Fruit fly (Drosophila melanogaster) whole organism: Measurements from ENCODE around the gene Eip75B.

Experiments used
- CG8478 ChIP-seq: fragments of >200 bp; optimal IDR thresholded peaks from 2 replicates; lab custom pipeline; 2018; ENCODE audit warnings: inconsistent platforms
- Dll ChIP-seq: fragments of >200 bp; optimal IDR thresholded peaks from 2 replicates; lab custom pipeline; 2017
- EcR ChIP-seq, 2 experiments: fragments of >200 bp; optimal IDR thresholded peaks; 2 replicates each; lab custom pipeline; 2017; ENCODE audit warnings: missing biosample characterization in 2 of 2, missing genetic modification characterization in 2 of 2, missing genetic modification reagents in 2 of 2
- pan ChIP-seq: fragments of >200 bp; optimal IDR thresholded peaks from 2 replicates; lab custom pipeline; 2017
- psq ChIP-seq: fragments of >200 bp; optimal IDR thresholded peaks from 2 replicates; lab custom pipeline; 2017
- usp ChIP-seq: fragments of >200 bp; optimal IDR thresholded peaks from 2 replicates; lab custom pipeline; 2017; ENCODE audit warnings: missing biosample characterization, missing genetic modification characterization, mixed read lengths

The Eip75B gene

DNA sequence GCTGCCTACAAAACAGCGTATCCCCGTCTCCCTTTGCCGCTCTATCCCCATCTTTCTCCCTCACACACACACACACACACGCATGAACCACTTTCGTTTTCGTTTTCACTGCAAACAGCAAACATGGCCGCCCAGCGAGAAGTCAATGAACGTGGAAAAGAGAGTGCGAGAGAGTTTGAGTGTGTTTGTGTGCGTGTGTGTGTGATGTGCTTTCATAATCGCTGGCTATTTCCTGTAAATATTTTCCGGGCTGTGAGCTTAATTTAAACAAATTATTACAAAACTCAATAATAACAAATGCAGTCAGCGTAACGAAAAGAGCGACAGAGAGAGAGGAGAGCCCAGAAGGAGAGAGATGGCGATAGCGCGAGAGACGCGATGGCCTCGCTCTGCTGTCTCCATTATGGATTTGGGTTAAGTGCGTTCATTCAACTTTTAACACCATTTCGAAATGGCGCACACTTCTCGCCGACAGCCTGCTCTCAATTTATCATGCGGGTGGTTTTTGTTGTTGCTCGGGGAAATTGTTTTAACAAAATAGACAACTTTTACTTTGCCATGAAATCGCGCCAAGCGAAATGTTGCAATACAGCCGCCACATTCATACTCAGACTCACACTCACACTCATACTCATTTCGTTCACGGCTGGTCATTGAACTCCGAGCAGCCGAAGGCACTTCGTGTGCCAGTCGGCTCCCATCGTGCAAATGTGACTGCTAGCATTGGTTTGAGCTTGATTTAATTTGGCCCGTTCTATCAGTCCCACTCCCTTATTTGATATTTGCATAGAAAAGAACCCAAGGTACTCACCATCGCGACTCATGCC is 95.7 kb downstream of the Eip75B start:
- TF ChIP-seq pan (lab: Kevin White, UChicago) = no peak
- peak; percentile 82 to 96 for TF ChIP-seq EcR (GFP tag; optimal IDR thresholded peaks at IDR 0.05; lab: Kevin White, UChicago)
- no peak for TF ChIP-seq Dll (lab: Kevin White, UChicago)

DNA sequence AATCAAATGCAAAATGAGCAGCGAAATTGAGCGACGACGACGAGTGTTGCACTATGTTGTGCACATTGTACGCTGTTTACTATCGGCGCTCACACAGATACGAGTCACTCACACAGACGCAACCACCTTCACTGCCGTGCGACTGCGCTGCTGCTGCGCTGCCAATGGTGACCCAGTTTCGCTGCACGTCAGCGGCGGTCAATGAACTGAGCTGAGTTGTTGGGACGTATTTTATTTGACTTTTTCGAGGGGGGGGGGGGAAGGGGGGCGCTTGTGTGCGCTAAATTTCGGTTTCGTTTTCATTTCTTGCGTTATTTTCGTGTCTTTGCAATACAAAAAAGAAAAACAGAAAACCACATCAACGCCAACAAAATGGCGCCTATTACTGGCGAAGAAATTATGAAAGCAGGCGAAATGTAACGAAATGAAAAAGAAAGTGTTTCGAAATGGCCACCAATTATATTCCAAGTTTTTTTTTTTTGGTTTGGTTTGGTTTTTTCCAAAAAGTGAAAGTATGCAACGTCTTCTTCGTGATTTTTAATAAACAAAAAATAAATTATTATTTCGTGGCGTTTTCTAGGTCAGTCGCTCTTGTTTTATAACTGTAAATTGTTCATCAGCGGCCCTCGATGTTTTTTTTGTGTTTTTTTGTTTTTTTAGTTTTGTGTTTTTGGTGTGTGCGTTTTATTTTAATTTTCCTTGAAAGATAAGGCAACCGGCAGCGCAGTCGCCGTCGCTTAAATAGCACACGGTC is 97.1 kb downstream of the Eip75B start:
- TF ChIP-seq usp (GFP tag; lab: Kevin White, UChicago) (no peak), Dll (lab: Kevin White, UChicago) (no peak), psq (lab: Kevin White, UChicago) (no peak), EcR (GFP tag; optimal IDR thresholded peaks at IDR 0.05; lab: Kevin White, UChicago) (peak; percentile 65 to 80), CG8478 (lab: Kevin White, UChicago) (no peak), pan (lab: Kevin White, UChicago) (no peak)

DNA sequence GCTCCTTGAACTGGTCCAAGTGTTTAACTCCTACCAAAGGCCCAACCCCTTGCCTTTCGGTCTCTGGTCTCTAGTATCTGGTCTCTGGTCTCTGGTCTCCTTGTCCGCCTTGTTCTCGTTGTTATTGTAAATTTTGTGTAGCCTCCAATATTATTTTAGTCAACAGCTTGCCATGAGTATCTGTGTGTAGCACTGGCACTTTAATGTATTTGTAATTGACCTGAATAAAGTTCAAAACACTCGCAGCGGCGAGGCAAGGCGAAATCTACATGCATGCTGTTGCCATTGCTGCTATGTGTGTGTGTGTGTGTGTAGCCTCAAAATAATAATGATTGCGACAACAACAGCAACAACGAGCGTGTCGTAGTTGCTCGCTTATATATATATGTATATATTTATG is 98.3 kb downstream of the Eip75B start:
- TF ChIP-seq EcR (GFP tag; optimal IDR thresholded peaks at IDR 0.05; lab: Kevin White, UChicago) (no peak), Dll (lab: Kevin White, UChicago) (no peak), psq (lab: Kevin White, UChicago) (no peak), usp (GFP tag; lab: Kevin White, UChicago) (no peak), CG8478 (lab: Kevin White, UChicago) (no peak), pan (lab: Kevin White, UChicago) (no peak)

dm6 chr3L:17965455-17965794 is 99.1 kb downstream of the Eip75B start:
- TF ChIP-seq Dll (lab: Kevin White, UChicago) = no peak

DNA sequence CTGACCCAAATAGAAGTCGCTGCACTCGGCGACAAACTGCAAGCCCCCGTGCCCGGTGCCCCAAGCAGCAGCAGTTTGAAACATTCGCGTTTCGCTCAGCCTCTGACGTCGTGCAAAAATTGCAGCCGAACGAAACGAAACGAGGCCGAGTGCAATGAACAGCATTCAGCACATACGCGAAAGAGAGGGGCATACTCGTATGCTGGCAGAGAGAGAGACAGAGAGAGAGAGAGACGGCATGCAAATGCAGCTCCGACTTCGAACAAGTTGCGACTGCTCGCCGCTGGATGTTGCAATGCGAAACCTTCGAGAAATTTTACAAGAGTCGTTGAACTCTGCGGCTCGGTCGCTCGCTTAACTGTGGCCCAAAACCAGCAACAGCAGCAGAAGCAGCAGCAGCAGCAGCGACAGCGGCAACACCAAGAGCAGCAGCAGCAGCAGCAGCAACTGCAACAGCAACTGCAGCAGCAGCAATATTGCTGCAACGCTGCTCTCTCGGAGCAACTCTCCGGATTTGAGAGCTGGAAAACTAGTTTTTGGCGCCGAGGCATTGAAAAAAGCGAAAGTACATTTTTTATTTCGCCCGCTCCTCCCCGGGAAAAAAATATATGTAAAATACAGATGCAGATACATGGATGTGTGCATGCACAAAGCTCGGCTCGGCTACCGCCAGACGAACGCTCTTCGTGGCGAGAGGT is 99.6 kb downstream of the Eip75B start:
- peak; percentile 41 for TF ChIP-seq CG8478 (lab: Kevin White, UChicago)
- no peak for TF ChIP-seq pan (lab: Kevin White, UChicago)
- no peak for TF ChIP-seq usp (GFP tag; lab: Kevin White, UChicago)
- peak; percentile 97 to 99 for TF ChIP-seq EcR (GFP tag; optimal IDR thresholded peaks at IDR 0.05; lab: Kevin White, UChicago)
- no peak for TF ChIP-seq psq (lab: Kevin White, UChicago)
- peak; percentile 29 for TF ChIP-seq Dll (lab: Kevin White, UChicago)

DNA sequence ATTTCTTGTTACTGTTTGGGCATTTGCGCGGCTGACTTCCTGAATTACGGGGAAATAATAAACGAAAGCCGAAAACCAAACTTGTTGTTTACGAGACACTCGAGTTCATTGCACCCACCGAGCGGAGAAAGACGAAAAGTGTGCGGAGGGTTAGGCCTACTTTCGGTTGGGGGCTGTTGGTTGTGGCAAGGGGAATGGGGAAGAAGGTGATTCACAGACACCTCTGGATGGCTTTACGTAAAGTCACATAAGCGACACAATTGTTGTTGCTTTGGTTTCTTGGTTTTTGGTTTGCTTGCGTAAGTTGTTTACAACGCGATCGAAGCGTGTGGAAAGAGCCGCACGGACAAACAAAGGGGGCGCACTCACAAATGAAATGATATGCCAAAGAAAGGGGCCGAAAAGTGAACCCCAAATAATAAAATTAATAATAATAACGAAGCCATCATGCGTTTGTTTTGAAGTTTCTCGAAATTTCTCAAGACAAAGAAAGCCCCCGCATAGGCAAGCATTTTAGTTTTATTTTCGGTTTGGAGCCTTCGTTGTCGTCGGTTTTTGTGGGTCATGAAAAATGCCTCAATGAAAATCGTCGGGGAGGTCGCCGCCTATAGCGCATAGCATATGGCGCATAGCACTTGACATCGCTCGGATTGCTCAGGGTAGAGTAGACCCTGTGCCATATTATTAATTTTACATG is 100.8 kb downstream of the Eip75B start:
- TF ChIP-seq EcR (GFP tag; optimal IDR thresholded peaks at IDR 0.05; lab: Kevin White, UChicago) (peak; percentile 48 to 81), pan (lab: Kevin White, UChicago) (no peak)

dm6 chr3L:17962668-17963208 is 101.8 kb downstream of the Eip75B start:
- TF ChIP-seq CG8478 (lab: Kevin White, UChicago) = no peak
- no peak for TF ChIP-seq psq (lab: Kevin White, UChicago)
- no peak for TF ChIP-seq EcR (GFP tag; optimal IDR thresholded peaks at IDR 0.05; lab: Kevin White, UChicago)
- TF ChIP-seq Dll (lab: Kevin White, UChicago) = no peak
- TF ChIP-seq usp (GFP tag; lab: Kevin White, UChicago) = no peak
- no peak for TF ChIP-seq pan (lab: Kevin White, UChicago)

DNA sequence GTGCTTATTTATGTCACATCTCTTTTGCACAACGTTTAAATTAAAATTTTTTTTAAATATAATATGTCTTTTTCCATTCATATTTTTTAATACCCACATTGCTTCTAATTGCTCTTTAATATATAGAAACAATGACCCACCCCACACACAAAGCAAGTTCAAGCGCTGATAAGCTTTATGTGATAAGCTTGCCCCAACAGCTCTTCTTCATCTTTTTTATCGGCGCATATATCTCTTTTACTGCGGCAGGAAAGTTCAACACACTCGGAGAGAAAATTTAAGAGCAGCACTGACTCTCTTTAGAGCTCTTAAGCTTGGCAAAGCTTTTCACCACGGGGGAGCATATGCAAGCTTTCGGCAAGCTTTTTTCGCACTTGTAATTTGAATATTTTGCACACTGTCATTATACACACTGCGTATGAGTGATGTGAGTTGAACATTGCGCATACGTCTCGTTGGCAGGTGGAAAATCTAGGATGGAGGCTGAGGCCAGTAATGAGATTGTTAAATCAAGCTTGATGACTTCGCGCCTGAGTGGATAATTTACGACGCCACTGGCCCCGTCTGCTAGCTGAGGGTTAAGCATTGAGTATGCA is 102.3 kb downstream of the Eip75B start:
- TF ChIP-seq Dll (lab: Kevin White, UChicago) (no peak), usp (GFP tag; lab: Kevin White, UChicago) (no peak), pan (lab: Kevin White, UChicago) (no peak), EcR (GFP tag; optimal IDR thresholded peaks at IDR 0.05; lab: Kevin White, UChicago) (peak in 1 of 2 experiments; percentile 31), CG8478 (lab: Kevin White, UChicago) (no peak)

- TF ChIP-seq Dll (lab: Kevin White, UChicago) (no peak), usp (GFP tag; lab: Kevin White, UChicago) (no peak), psq (lab: Kevin White, UChicago) (no peak), pan (lab: Kevin White, UChicago) (no peak), CG8478 (lab: Kevin White, UChicago) (no peak), EcR (GFP tag; optimal IDR thresholded peaks at IDR 0.05; lab: Kevin White, UChicago) (no peak)
Measured at dm6 chr3L:17961608-17962007, 102.9 kb downstream of the Eip75B start.

- no peak for TF ChIP-seq usp (GFP tag; lab: Kevin White, UChicago)
- peak; percentile 50 for TF ChIP-seq pan (lab: Kevin White, UChicago)
Measured at dm6 chr3L:17960247-17960839, 104.2 kb downstream of the Eip75B start.
